Fruit fly (Drosophila melanogaster) whole organism, embryonic: ENCODE results near the gene mrva.

Experiments
- Ada2b ChIP-seq: fragments of 200-800 bp; sonication (Bioruptor generic); IDR thresholded peaks from 2 replicates; pipeline ENCODE4 v1.3.6; 2022; ENCODE audit warnings: missing biosample characterization, missing genetic modification characterization
- C15 ChIP-seq: fragments of 200-800 bp; sonication (Bioruptor generic); IDR thresholded peaks from 3 replicates; pipeline ENCODE4 v1.3.6; 2022; ENCODE audit warnings: missing biosample characterization, missing genetic modification characterization
- CG10321 ChIP-seq: fragments of 200-800 bp; sonication (Bioruptor generic); IDR thresholded peaks from 2 replicates; pipeline ENCODE4 v1.3.6; 2022; ENCODE audit warnings: missing biosample characterization, missing genetic modification characterization
- CG10462 ChIP-seq: fragments of 200-800 bp; sonication (Bioruptor generic); optimal IDR thresholded peaks from 2 replicates; lab custom pipeline; 2016; ENCODE audit warnings: missing biosample characterization, missing genetic modification characterization
- CG1233 ChIP-seq: fragments of 200-800 bp; sonication (Bioruptor generic); optimal IDR thresholded peaks from 4 replicates; lab custom pipeline; 2018; ENCODE audit warnings: missing biosample characterization, mild to moderate bottlenecking, missing genetic modification characterization
- CG12942 ChIP-seq: fragments of 200-800 bp; sonication (Bioruptor generic); optimal IDR thresholded peaks from 3 replicates; lab custom pipeline; 2016; ENCODE audit warnings: missing biosample characterization, missing genetic modification characterization
- CG15479 ChIP-seq: fragments of 200-800 bp; sonication (Bioruptor generic); optimal IDR thresholded peaks from 3 replicates; lab custom pipeline; 2019; ENCODE audit warnings: missing biosample characterization, mild to moderate bottlenecking, missing genetic modification characterization, moderate library complexity
- CG17802 ChIP-seq: fragments of 200-800 bp; sonication (Bioruptor generic); optimal IDR thresholded peaks from 2 replicates; lab custom pipeline; 2018; ENCODE audit warnings: missing biosample characterization, mild to moderate bottlenecking, missing genetic modification characterization, moderate library complexity
- CG17912 ChIP-seq: fragments of 200-800 bp; sonication (Bioruptor generic); optimal IDR thresholded peaks from 2 replicates; lab custom pipeline; 2018; ENCODE audit warnings: missing biosample characterization, mild to moderate bottlenecking, missing genetic modification characterization
- CG18262 ChIP-seq: fragments of 200-800 bp; optimal IDR thresholded peaks from 3 replicates; lab custom pipeline; 2019; ENCODE audit warnings: missing biosample characterization, mild to moderate bottlenecking, missing genetic modification characterization, moderate library complexity
- CG2202 ChIP-seq: fragments of 200-800 bp; sonication (Bioruptor generic); optimal IDR thresholded peaks from 2 replicates; lab custom pipeline; 2018; ENCODE audit warnings: missing biosample characterization, mild to moderate bottlenecking, missing genetic modification characterization
- CG2712 ChIP-seq: fragments of 200-800 bp; optimal IDR thresholded peaks from 3 replicates; lab custom pipeline; 2019; ENCODE audit warnings: missing biosample characterization, mild to moderate bottlenecking, missing genetic modification characterization, moderate library complexity
- CG33213 ChIP-seq: fragments of 200-800 bp; sonication (Bioruptor generic); optimal IDR thresholded peaks from 3 replicates; lab custom pipeline; 2016; ENCODE audit warnings: missing biosample characterization, missing genetic modification characterization
- CG34224 ChIP-seq: fragments of 200-800 bp; sonication (Bioruptor generic); IDR thresholded peaks from 3 replicates; pipeline ENCODE4 v1.3.6; 2022; ENCODE audit warnings: missing biosample characterization, missing genetic modification characterization; ENCODE audit not compliant: partially characterized antibody
- CG4282 ChIP-seq: fragments of 200-800 bp; sonication (Bioruptor generic); optimal IDR thresholded peaks from 2 replicates; lab custom pipeline; 2016; ENCODE audit warnings: missing biosample characterization, missing genetic modification characterization
- CG5245 ChIP-seq: fragments of 200-800 bp; sonication (Bioruptor generic); optimal IDR thresholded peaks from 3 replicates; lab custom pipeline; 2016; ENCODE audit warnings: missing biosample characterization, missing genetic modification characterization
- CG6175 ChIP-seq: fragments of 200-800 bp; sonication (Bioruptor generic); IDR thresholded peaks from 3 replicates; pipeline ENCODE4 v1.3.6; 2022; ENCODE audit warnings: missing biosample characterization, missing genetic modification characterization
- CG7928 ChIP-seq: fragments of 200-800 bp; sonication (Bioruptor generic); optimal IDR thresholded peaks from 2 replicates; lab custom pipeline; 2017; ENCODE audit warnings: missing biosample characterization, mild to moderate bottlenecking, missing genetic modification characterization
- CG9876 ChIP-seq: fragments of 200-800 bp; sonication (Bioruptor generic); optimal IDR thresholded peaks from 2 replicates; lab custom pipeline; 2016; ENCODE audit warnings: missing biosample characterization, missing genetic modification characterization
- Camta ChIP-seq: fragments of 200-800 bp; sonication (Bioruptor generic); optimal IDR thresholded peaks from 2 replicates; lab custom pipeline; 2016; ENCODE audit warnings: missing biosample characterization, missing genetic modification characterization
- Chrac-16 ChIP-seq: fragments of 200-800 bp; sonication (Bioruptor generic); optimal IDR thresholded peaks from 3 replicates; lab custom pipeline; 2016; ENCODE audit warnings: missing biosample characterization, missing genetic modification characterization
- ERR ChIP-seq: fragments of 200-800 bp; sonication (Bioruptor generic); optimal IDR thresholded peaks from 2 replicates; lab custom pipeline; 2016; ENCODE audit warnings: missing biosample characterization, missing genetic modification characterization
- Elba2 ChIP-seq: fragments of 200-800 bp; sonication (Bioruptor generic); optimal IDR thresholded peaks from 3 replicates; lab custom pipeline; 2016; ENCODE audit warnings: missing biosample characterization, missing genetic modification characterization
- Fer3 ChIP-seq: fragments of 200-800 bp; sonication (Bioruptor generic); optimal IDR thresholded peaks from 2 replicates; lab custom pipeline; 2018; ENCODE audit warnings: missing biosample characterization, mild to moderate bottlenecking, missing genetic modification characterization, moderate library complexity
- Gsc ChIP-seq: fragments of 200-800 bp; sonication (Bioruptor generic); IDR thresholded peaks from 2 replicates; pipeline ENCODE4 v1.3.6; 2022; ENCODE audit warnings: missing biosample characterization, missing genetic modification characterization
- H15 ChIP-seq: fragments of 200-800 bp; sonication (Bioruptor generic); IDR thresholded peaks from 3 replicates; pipeline ENCODE4 v1.3.6; 2022; ENCODE audit warnings: missing biosample characterization, missing genetic modification characterization
- Hr3 ChIP-seq: fragments of 200-800 bp; sonication (Bioruptor generic); optimal IDR thresholded peaks from 3 replicates; lab custom pipeline; 2016; ENCODE audit warnings: missing biosample characterization, missing genetic modification characterization
- Nf-YA ChIP-seq: fragments of 200-800 bp; sonication (Bioruptor generic); IDR thresholded peaks from 2 replicates; pipeline ENCODE4 v1.3.6; 2022; ENCODE audit warnings: missing biosample characterization, missing genetic modification characterization
- Six4 ChIP-seq: fragments of 200-800 bp; sonication (Bioruptor generic); optimal IDR thresholded peaks from 2 replicates; lab custom pipeline; 2016; ENCODE audit warnings: missing biosample characterization, missing genetic modification characterization
- Sry-β ChIP-seq: fragments of 200-800 bp; sonication (Bioruptor generic); optimal IDR thresholded peaks from 2 replicates; lab custom pipeline; 2018; ENCODE audit warnings: missing biosample characterization, mild to moderate bottlenecking, missing genetic modification characterization, moderate library complexity
- Xbp1 ChIP-seq: fragments of 200-800 bp; sonication (Bioruptor generic); optimal IDR thresholded peaks from 3 replicates; lab custom pipeline; 2016; ENCODE audit warnings: missing biosample characterization, mild to moderate bottlenecking, missing genetic modification characterization
- al ChIP-seq: fragments of 200-800 bp; sonication (Bioruptor generic); IDR thresholded peaks from 2 replicates; pipeline ENCODE4 v1.3.6; 2022; ENCODE audit warnings: missing biosample characterization, missing genetic modification characterization
- ara ChIP-seq: fragments of 200-800 bp; sonication (Bioruptor generic); IDR thresholded peaks from 2 replicates; pipeline ENCODE4 v1.3.6; 2022; ENCODE audit warnings: missing biosample characterization, missing genetic modification characterization
- chif ChIP-seq, 2 experiments: fragments of 200-800 bp; sonication (Bioruptor generic); optimal IDR thresholded peaks; 3 replicates each; lab custom pipeline; 2016; ENCODE audit warnings: missing biosample characterization in 2 of 2, missing genetic modification characterization in 2 of 2
- chn ChIP-seq: fragments of 200-800 bp; sonication (Bioruptor generic); optimal IDR thresholded peaks from 2 replicates; lab custom pipeline; 2016; ENCODE audit warnings: missing biosample characterization, missing genetic modification characterization
- crc ChIP-seq: fragments of 200-800 bp; sonication (Bioruptor generic); optimal IDR thresholded peaks from 2 replicates; lab custom pipeline; 2016; ENCODE audit warnings: missing biosample characterization, missing genetic modification characterization
- eve ChIP-seq, 2 experiments: fragments of >200 bp; optimal IDR thresholded peaks; 2 replicates each; lab custom pipeline; 2017; ENCODE audit warnings: missing biosample characterization in 2 of 2, missing genetic modification characterization in 2 of 2
- fru ChIP-seq: fragments of >200 bp; optimal IDR thresholded peaks from 2 replicates; lab custom pipeline; 2017
- gem ChIP-seq: fragments of 200-800 bp; sonication (Bioruptor generic); optimal IDR thresholded peaks from 2 replicates; lab custom pipeline; 2019; ENCODE audit warnings: missing biosample characterization, mild to moderate bottlenecking, missing genetic modification characterization, moderate library complexity
- gt ChIP-seq: fragments of 200-800 bp; sonication (Bioruptor generic); IDR thresholded peaks from 2 replicates; pipeline ENCODE4 v1.3.6; 2022; ENCODE audit warnings: missing biosample characterization, missing genetic modification characterization
- nau ChIP-seq: fragments of 200-800 bp; sonication (Bioruptor generic); optimal IDR thresholded peaks from 3 replicates; lab custom pipeline; 2017; ENCODE audit warnings: missing biosample characterization, mild to moderate bottlenecking, missing genetic modification characterization, missing genetic modification reagents
- nerfin-2 ChIP-seq: fragments of 200-800 bp; sonication (Bioruptor generic); IDR thresholded peaks from 2 replicates; pipeline ENCODE4 v1.3.6; 2022; ENCODE audit warnings: missing biosample characterization, missing genetic modification characterization; ENCODE audit not compliant: partially characterized antibody
- nmo ChIP-seq: fragments of 200-800 bp; sonication (Bioruptor generic); optimal IDR thresholded peaks from 2 replicates; lab custom pipeline; 2018; ENCODE audit warnings: missing biosample characterization, mild to moderate bottlenecking, missing genetic modification characterization, moderate library complexity
- pzg ChIP-seq: fragments of 200-800 bp; sonication (Bioruptor generic); optimal IDR thresholded peaks from 3 replicates; lab custom pipeline; 2018; ENCODE audit warnings: missing biosample characterization, mild to moderate bottlenecking, missing genetic modification characterization, moderate library complexity
- run ChIP-seq: fragments of 200-800 bp; sonication (Bioruptor generic); optimal IDR thresholded peaks from 3 replicates; lab custom pipeline; 2018; ENCODE audit warnings: missing biosample characterization, mild to moderate bottlenecking, missing genetic modification characterization
- sna ChIP-seq: fragments of 200-800 bp; sonication (Bioruptor generic); IDR thresholded peaks from 2 replicates; pipeline ENCODE4 v1.3.6; 2022; ENCODE audit warnings: missing biosample characterization, missing genetic modification characterization; ENCODE audit not compliant: partially characterized antibody
- sob ChIP-seq: fragments of 200-800 bp; sonication (Bioruptor generic); IDR thresholded peaks from 2 replicates; pipeline ENCODE4 v1.3.6; 2022; ENCODE audit warnings: missing biosample characterization, missing genetic modification characterization
- sr ChIP-seq: fragments of 200-800 bp; sonication (Bioruptor generic); IDR thresholded peaks from 3 replicates; pipeline ENCODE4 v1.3.6; 2022; ENCODE audit warnings: missing biosample characterization, missing genetic modification characterization
- stc ChIP-seq: fragments of 200-800 bp; sonication (Bioruptor generic); IDR thresholded peaks from 2 replicates; pipeline ENCODE4 v1.3.6; 2022; ENCODE audit warnings: missing biosample characterization, missing genetic modification characterization
- tup ChIP-seq: fragments of 200-800 bp; sonication (Bioruptor generic); optimal IDR thresholded peaks from 2 replicates; lab custom pipeline; 2016; ENCODE audit warnings: missing biosample characterization, mild to moderate bottlenecking, missing genetic modification characterization, moderate library complexity
- zf30C ChIP-seq: fragments of 200-800 bp; sonication (Bioruptor generic); optimal IDR thresholded peaks from 3 replicates; lab custom pipeline; 2018; ENCODE audit warnings: missing biosample characterization, mild to moderate bottlenecking, missing genetic modification characterization
- zfh2 ChIP-seq: fragments of 200-800 bp; sonication (Bioruptor generic); optimal IDR thresholded peaks from 2 replicates; lab custom pipeline; 2016; ENCODE audit warnings: missing biosample characterization, missing genetic modification characterization

Gene mrva

dm6 chr3L:7360324-7360852 lies 31.7 kb upstream of the mrva start, which contains the start of gene Sec63 (continued):
- TF ChIP-seq CG6175 (GFP tag; lab: Robert Waterston, UW), result no peak
- TF ChIP-seq Xbp1 (GFP tag; lab: Kevin White, UChicago), result peak; percentile 67
- peak; percentile 31 for TF ChIP-seq CG2712 (tag; lab: Kevin White, UChicago)
- TF ChIP-seq sr (GFP tag; lab: Robert Waterston, UW), result no peak
- TF ChIP-seq CG9876 (GFP tag; lab: Kevin White, UChicago), result no peak
- TF ChIP-seq crc (GFP tag; lab: Kevin White, UChicago), result no peak
- TF ChIP-seq CG10321, result no peak
- TF ChIP-seq Nf-YA, result no peak
- TF ChIP-seq chn (GFP tag; lab: Kevin White, UChicago), result peak; percentile 57
- no peak for TF ChIP-seq chif (GFP tag; optimal IDR thresholded peaks at IDR 0.05; lab: Kevin White, UChicago)
- no peak for TF ChIP-seq eve (GFP tag; optimal IDR thresholded peaks at IDR 0.05; lab: Kevin White, UChicago)
- peak; percentile 46 for TF ChIP-seq nmo (GFP tag; lab: Kevin White, UChicago)
- no peak for TF ChIP-seq gt (GFP tag; lab: Robert Waterston, UW)
- no peak for TF ChIP-seq run (tag; lab: Kevin White, UChicago)
- TF ChIP-seq Gsc (GFP tag; lab: Robert Waterston, UW), result no peak
- TF ChIP-seq tup (GFP tag; lab: Kevin White, UChicago), result no peak
- peak; percentile 25; the same call in 1 of the 2 replicates for TF ChIP-seq ara (GFP tag; lab: Robert Waterston, UW)
- TF ChIP-seq Elba2 (GFP tag; lab: Kevin White, UChicago), result no peak
- TF ChIP-seq fru (lab: Kevin White, UChicago), result no peak
- TF ChIP-seq nau, result no peak
- no peak for TF ChIP-seq CG15479 (GFP tag; lab: Kevin White, UChicago)
- TF ChIP-seq CG17912 (GFP tag; lab: Kevin White, UChicago), result peak; percentile 28
- TF ChIP-seq gem, result peak; percentile 71
- TF ChIP-seq CG10462 (GFP tag; lab: Kevin White, UChicago), result no peak
- TF ChIP-seq ERR, result no peak
- peak; percentile 54 for TF ChIP-seq CG5245 (GFP tag; lab: Kevin White, UChicago)
- TF ChIP-seq zf30C, result peak; percentile 3
- no peak for TF ChIP-seq CG7928 (GFP tag; lab: Kevin White, UChicago)
- peak; percentile 22 for TF ChIP-seq zfh2 (GFP tag; lab: Kevin White, UChicago)
- peak; percentile 74 for TF ChIP-seq CG33213 (GFP tag; lab: Kevin White, UChicago)
- peak; percentile 13 for TF ChIP-seq CG12942 (GFP tag; lab: Kevin White, UChicago)
- TF ChIP-seq sob (GFP tag; lab: Robert Waterston, UW), result peak; percentile 19; the same call in 1 of the 2 replicates
- TF ChIP-seq CG34224 (GFP tag; lab: Robert Waterston, UW), result peak; percentile 63
- 0 out of 2 replicates have a peak, but pooled peaks have one; percentile 4 for TF ChIP-seq Ada2b
- TF ChIP-seq sna (GFP tag; lab: Robert Waterston, UW), result peak; percentile 78
- TF ChIP-seq Camta (GFP tag; lab: Kevin White, UChicago), result no peak
- TF ChIP-seq Fer3 (tag; lab: Kevin White, UChicago), result peak; percentile 16
- TF ChIP-seq al (GFP tag; lab: Robert Waterston, UW), result peak; percentile 62
- peak; percentile 63; the same call in 2 of the 3 replicates for TF ChIP-seq H15 (GFP tag; lab: Robert Waterston, UW)
- peak; percentile 59 for TF ChIP-seq Hr3 (GFP tag; lab: Kevin White, UChicago)
- 0 out of 2 replicates have a peak, but pooled peaks have one; percentile 18 for TF ChIP-seq stc
- no peak for TF ChIP-seq CG2202
- TF ChIP-seq C15 (GFP tag; lab: Robert Waterston, UW), result no peak
- peak; percentile 38 for TF ChIP-seq Chrac-16 (GFP tag; lab: Kevin White, UChicago)
- peak; percentile 77 for TF ChIP-seq pzg (GFP tag; lab: Kevin White, UChicago)
- TF ChIP-seq CG1233, result no peak
- TF ChIP-seq CG4282 (GFP tag; lab: Kevin White, UChicago), result no peak
- peak; percentile 26 for TF ChIP-seq CG18262 (tag; lab: Kevin White, UChicago)
- no peak for TF ChIP-seq CG17802 (tag; lab: Kevin White, UChicago)
- peak; percentile 27 for TF ChIP-seq Sry-β
- peak; percentile 85 for TF ChIP-seq nerfin-2 (GFP tag; lab: Robert Waterston, UW)
- TF ChIP-seq Six4 (GFP tag; lab: Kevin White, UChicago), result no peak
